Fruit fly (Drosophila melanogaster) whole organism, wandering third instar larva: Measurements from ENCODE around the gene wisp.

Source experiments
- Dfd ChIP-seq: fragments of >200 bp; optimal IDR thresholded peaks from 2 replicates; lab custom pipeline; 2017; ENCODE audit warnings: missing biosample characterization, missing genetic modification characterization
- Hnf4 ChIP-seq: fragments of 200-800 bp; sonication (Bioruptor generic); optimal IDR thresholded peaks from 2 replicates; lab custom pipeline; 2016; ENCODE audit warnings: missing biosample characterization, mild to moderate bottlenecking, missing genetic modification characterization
- Mio ChIP-seq: sonication (Bioruptor generic); optimal IDR thresholded peaks from 2 replicates; lab custom pipeline; 2016; ENCODE audit warnings: missing biosample characterization, missing genetic modification characterization
- br ChIP-seq: fragments of 200-800 bp; sonication (Bioruptor generic); optimal IDR thresholded peaks from 2 replicates; lab custom pipeline; 2016; ENCODE audit warnings: missing biosample characterization, missing genetic modification characterization
- foxo ChIP-seq, 2 experiments: fragments of 200-800 bp; sonication (Bioruptor generic); optimal IDR thresholded peaks; 2 replicates in 1 of 2; 3 replicates in 1 of 2; lab custom pipeline; 2016 to 2017; ENCODE audit warnings: missing biosample characterization in 2 of 2, missing genetic modification characterization in 2 of 2
- fru ChIP-seq: fragments of 200-800 bp; sonication (Bioruptor generic); optimal IDR thresholded peaks from 3 replicates; lab custom pipeline; 2016; ENCODE audit warnings: missing biosample characterization, mild to moderate bottlenecking, missing genetic modification characterization
- pan ChIP-seq: fragments of >200 bp; optimal IDR thresholded peaks from 2 replicates; lab custom pipeline; 2017
- psq ChIP-seq: fragments of 200-800 bp; sonication (Bioruptor generic); optimal IDR thresholded peaks from 3 replicates; lab custom pipeline; 2017; ENCODE audit warnings: missing biosample characterization, mild to moderate bottlenecking, missing genetic modification characterization, moderate library complexity
- usp ChIP-seq: fragments of >200 bp; optimal IDR thresholded peaks from 2 replicates; lab custom pipeline; 2017; ENCODE audit warnings: missing biosample characterization, missing genetic modification characterization

dm6 chrX:11923698-11924097, 30.0 kb downstream of the wisp start:
- no peak for TF ChIP-seq Dfd (GFP tag; lab: Kevin White, UChicago)
- TF ChIP-seq psq (GFP tag; lab: Kevin White, UChicago), result no peak
- no peak for TF ChIP-seq pan
- TF ChIP-seq fru, result no peak
- no peak for TF ChIP-seq usp
- TF ChIP-seq br (GFP tag; lab: Kevin White, UChicago), result no peak
- TF ChIP-seq Hnf4 (GFP tag; lab: Kevin White, UChicago), result no peak
- no peak for TF ChIP-seq Mio (GFP tag; lab: Kevin White, UChicago)
- no peak for TF ChIP-seq foxo (GFP tag; optimal IDR thresholded peaks at IDR 0.05; lab: Kevin White, UChicago)
